Worm (Caenorhabditis elegans): ENCODE results near the gene W06F12.3.
"Not testable (repeated sequence)": the region's sequence is repeated elsewhere in the genome, so short reads cannot be mapped to it uniquely, and the experiment has no call there.

W06F12.3 gene

ce11 chrIII:13741410-13741809, 6.6 kb downstream of the W06F12.3 start:
- TF ChIP-seq nhr-77 (tag; optimal IDR thresholded peaks at IDR 0.05), result no peak
- TF ChIP-seq elt-3 (tag; optimal IDR thresholded peaks at IDR 0.05), result no peak
- TF ChIP-seq ets-5 (GFP tag; IDR thresholded peaks at IDR 0.05), result no peak
- no peak for TF ChIP-seq sptf-1 (tag; optimal IDR thresholded peaks at IDR 0.05)
- no peak for TF ChIP-seq unc-62 (GFP tag; optimal IDR thresholded peaks at IDR 0.05)
- no peak for TF ChIP-seq F16B12.6 (tag; optimal IDR thresholded peaks at IDR 0.05)
- TF ChIP-seq egl-27 (tag; optimal IDR thresholded peaks at IDR 0.05), result no peak
- no peak for TF ChIP-seq hlh-4 (tag; optimal IDR thresholded peaks at IDR 0.05)
- no peak for TF ChIP-seq mef-2 (tag; optimal IDR thresholded peaks at IDR 0.05)
- no peak for TF ChIP-seq lin-35 (GFP tag; optimal IDR thresholded peaks at IDR 0.05)
- no peak for TF ChIP-seq unc-130 (tag; optimal IDR thresholded peaks at IDR 0.05)
- TF ChIP-seq alr-1 (tag; optimal IDR thresholded peaks at IDR 0.05; ENCODE audit: borderline replicate concordance), result no peak
- TF ChIP-seq ceh-63 (GFP tag; optimal IDR thresholded peaks at IDR 0.05), result no peak
- TF ChIP-seq Y116A8C.19 (tag; optimal IDR thresholded peaks at IDR 0.05; ENCODE audit: borderline replicate concordance), result no peak
- TF ChIP-seq egl-13 (tag; optimal IDR thresholded peaks at IDR 0.05), result no peak
- TF ChIP-seq C16A3.4 (tag; optimal IDR thresholded peaks at IDR 0.05), result no peak
- TF ChIP-seq lin-13 (GFP tag; optimal IDR thresholded peaks at IDR 0.05), result no peak
- no peak for TF ChIP-seq fkh-8 (tag; optimal IDR thresholded peaks at IDR 0.05)

ce11 chrIII:13742028-13742427, 7.2 kb downstream of the W06F12.3 start:
- TF ChIP-seq unc-98 (GFP tag; IDR thresholded peaks at IDR 0.05), result no peak
- no peak for TF ChIP-seq nhr-237 (tag; optimal IDR thresholded peaks at IDR 0.05)
- no peak for TF ChIP-seq blmp-1 (tag; optimal IDR thresholded peaks at IDR 0.05)
- TF ChIP-seq pag-3 (tag; optimal IDR thresholded peaks at IDR 0.05; ENCODE audit: borderline replicate concordance, insufficient read depth), result no peak
- TF ChIP-seq fkh-10 (GFP tag; optimal IDR thresholded peaks at IDR 0.05), result no peak
- TF ChIP-seq ztf-4 (tag; optimal IDR thresholded peaks at IDR 0.05), result no peak
- no peak for TF ChIP-seq nhr-77 (tag; optimal IDR thresholded peaks at IDR 0.05)
- TF ChIP-seq alr-1 (tag; optimal IDR thresholded peaks at IDR 0.05; ENCODE audit: borderline replicate concordance), result no peak
- no peak for TF ChIP-seq mab-9 (GFP tag; IDR thresholded peaks at IDR 0.05)
- TF ChIP-seq mdl-1 (tag; optimal IDR thresholded peaks at IDR 0.05), result no peak
- TF ChIP-seq lin-13 (GFP tag; optimal IDR thresholded peaks at IDR 0.05), result no peak
- no peak for TF ChIP-seq sptf-1 (tag; optimal IDR thresholded peaks at IDR 0.05)
- no peak for TF ChIP-seq nhr-90 (tag; optimal IDR thresholded peaks at IDR 0.05; ENCODE audit: poor library complexity)

- TF ChIP-seq sptf-1 (tag; optimal IDR thresholded peaks at IDR 0.05), result no peak
Observed at ce11 chrIII:13743922-13744321, 9.1 kb downstream of the W06F12.3 start, which contains the start of gene tyr-2. tyr-2 (plus strand) TSS chrIII:13744222.

ce11 chrIII:13748312-13748711, 13.5 kb downstream of the W06F12.3 start, which contains the start of gene K08E3.2:
K08E3.2 (minus strand) TSS chrIII:13748686.
- no peak for TF ChIP-seq blmp-1 (tag; optimal IDR thresholded peaks at IDR 0.05)
- no peak for TF ChIP-seq F16B12.6 (tag; optimal IDR thresholded peaks at IDR 0.05)
- TF ChIP-seq rnt-1 (tag; optimal IDR thresholded peaks at IDR 0.05), result no peak
- TF ChIP-seq snpc-4 (tag; optimal IDR thresholded peaks at IDR 0.05), result no peak
- no peak for TF ChIP-seq pag-3 (tag; optimal IDR thresholded peaks at IDR 0.05; ENCODE audit: borderline replicate concordance, insufficient read depth)

ce11 chrIII:13751144-13751543, 16.3 kb downstream of the W06F12.3 start, which contains the start of gene mlc-7:
mlc-7 (plus strand) TSS chrIII:13751444.
- not testable (repeated sequence) for TF ChIP-seq elt-3, sox-4, lsy-2 (tag; optimal IDR thresholded peaks at IDR 0.05)

- TF ChIP-seq ceh-82 (tag; optimal IDR thresholded peaks at IDR 0.05), result no peak
- TF ChIP-seq snu-23 (GFP tag; optimal IDR thresholded peaks at IDR 0.05), result no peak
Observed at ce11 chrIII:13755689-13756088, 20.9 kb downstream of the W06F12.3 start, which contains the start of gene toca-2. toca-2 (plus strand) TSS chrIII:13755896.
